Fruit fly (Drosophila melanogaster) whole organism, embryonic: ENCODE results near the gene Ykt6.

Experiments
- B-H2 ChIP-seq: fragments of 200-800 bp; sonication (Bioruptor generic); optimal IDR thresholded peaks from 2 replicates; lab custom pipeline; 2018; ENCODE audit warnings: missing biosample characterization, mild to moderate bottlenecking, missing genetic modification characterization
- CG1024 ChIP-seq: fragments of 200-800 bp; sonication (Bioruptor generic); IDR thresholded peaks from 2 replicates; pipeline ENCODE4 v1.3.6; 2022; ENCODE audit warnings: missing biosample characterization, missing genetic modification characterization
- CG10267 ChIP-seq: fragments of 200-800 bp; sonication (Bioruptor generic); optimal IDR thresholded peaks from 2 replicates; lab custom pipeline; 2018; ENCODE audit warnings: missing biosample characterization, mild to moderate bottlenecking, missing genetic modification characterization, moderate library complexity
- CG10274 ChIP-seq: fragments of 200-800 bp; sonication (Bioruptor generic); optimal IDR thresholded peaks from 3 replicates; lab custom pipeline; 2017; ENCODE audit warnings: missing biosample characterization, mild to moderate bottlenecking, missing genetic modification characterization
- CG10543 ChIP-seq: fragments of 200-800 bp; sonication (Bioruptor generic); optimal IDR thresholded peaks from 3 replicates; lab custom pipeline; 2017; ENCODE audit warnings: missing biosample characterization, mild to moderate bottlenecking, missing genetic modification characterization, moderate library complexity
- CG10654 ChIP-seq: fragments of 200-800 bp; sonication (Bioruptor generic); optimal IDR thresholded peaks from 2 replicates; lab custom pipeline; 2016; ENCODE audit warnings: missing biosample characterization, missing genetic modification characterization
- CG12299 ChIP-seq: fragments of 200-800 bp; sonication (Bioruptor generic); optimal IDR thresholded peaks from 2 replicates; lab custom pipeline; 2018; ENCODE audit warnings: missing biosample characterization, mild to moderate bottlenecking, missing genetic modification characterization
- CG14441 ChIP-seq: fragments of 200-800 bp; sonication (Bioruptor generic); IDR thresholded peaks from 2 replicates; pipeline ENCODE4 v1.3.6; 2022; ENCODE audit warnings: missing biosample characterization, missing genetic modification characterization
- CG17568 ChIP-seq: fragments of 200-800 bp; sonication (Bioruptor generic); optimal IDR thresholded peaks from 2 replicates; lab custom pipeline; 2018; ENCODE audit warnings: missing biosample characterization, mild to moderate bottlenecking, missing genetic modification characterization, moderate library complexity
- CG1792 ChIP-seq: fragments of 200-800 bp; sonication (Bioruptor generic); optimal IDR thresholded peaks from 2 replicates; lab custom pipeline; 2016; ENCODE audit warnings: missing biosample characterization, missing genetic modification characterization
- CG18764 ChIP-seq: fragments of 200-800 bp; sonication (Bioruptor generic); optimal IDR thresholded peaks from 3 replicates; lab custom pipeline; 2016; ENCODE audit warnings: missing biosample characterization, missing genetic modification characterization
- CG2678 ChIP-seq: fragments of 200-800 bp; sonication (Bioruptor generic); optimal IDR thresholded peaks from 3 replicates; lab custom pipeline; 2019; ENCODE audit warnings: missing biosample characterization, mild to moderate bottlenecking, missing genetic modification characterization, moderate library complexity
- CG32772 ChIP-seq: fragments of 200-800 bp; sonication (Bioruptor generic); IDR thresholded peaks from 2 replicates; pipeline ENCODE4 v1.3.6; 2022; ENCODE audit warnings: missing biosample characterization, missing genetic modification characterization
- CG4360 ChIP-seq: fragments of 200-800 bp; sonication (Bioruptor generic); IDR thresholded peaks from 2 replicates; pipeline ENCODE4 v1.3.6; 2022; ENCODE audit warnings: missing biosample characterization, missing genetic modification characterization
- CG6272 ChIP-seq: fragments of 200-800 bp; sonication (Bioruptor generic); IDR thresholded peaks from 2 replicates; pipeline ENCODE4 v1.3.6; 2022; ENCODE audit warnings: missing biosample characterization, missing genetic modification characterization
- CG6689 ChIP-seq: fragments of 200-800 bp; sonication (Bioruptor generic); IDR thresholded peaks from 2 replicates; pipeline ENCODE4 v1.3.6; 2022; ENCODE audit warnings: missing biosample characterization, missing genetic modification characterization
- CG6791 ChIP-seq: fragments of 200-800 bp; sonication (Bioruptor generic); IDR thresholded peaks from 3 replicates; pipeline ENCODE4 v1.3.6; 2022; ENCODE audit warnings: missing biosample characterization, missing genetic modification characterization; ENCODE audit not compliant: partially characterized antibody
- CG8478 ChIP-seq: fragments of >200 bp; optimal IDR thresholded peaks from 2 replicates; lab custom pipeline; 2018
- CG8944 ChIP-seq: fragments of 200-800 bp; sonication (Bioruptor generic); optimal IDR thresholded peaks from 3 replicates; lab custom pipeline; 2016; ENCODE audit warnings: missing biosample characterization, missing genetic modification characterization
- CG9609 ChIP-seq: fragments of 200-800 bp; sonication (Bioruptor generic); optimal IDR thresholded peaks from 3 replicates; lab custom pipeline; 2016; ENCODE audit warnings: missing biosample characterization, missing genetic modification characterization
- CG9817 ChIP-seq: fragments of 200-800 bp; sonication (Bioruptor generic); optimal IDR thresholded peaks from 2 replicates; lab custom pipeline; 2018; ENCODE audit warnings: missing biosample characterization, mild to moderate bottlenecking, missing genetic modification characterization, moderate library complexity
- Dip3 ChIP-seq: fragments of 200-800 bp; sonication (Bioruptor generic); optimal IDR thresholded peaks from 3 replicates; lab custom pipeline; 2016; ENCODE audit warnings: missing biosample characterization, missing genetic modification characterization
- Eip74EF ChIP-seq, 2 experiments: fragments of 200-800 bp in 1 of 2; fragments of >200 bp in 1 of 2; sonication (Bioruptor generic) in 1 of 2; optimal IDR thresholded peaks; 2 replicates each; lab custom pipeline; 2017 to 2019; ENCODE audit warnings: missing biosample characterization in 2 of 2, missing genetic modification characterization in 2 of 2, mild to moderate bottlenecking in 1 of 2, moderate library complexity in 1 of 2
- Elba2 ChIP-seq: fragments of 200-800 bp; sonication (Bioruptor generic); optimal IDR thresholded peaks from 3 replicates; lab custom pipeline; 2016; ENCODE audit warnings: missing biosample characterization, missing genetic modification characterization
- Ets97D ChIP-seq: fragments of 200-800 bp; sonication (Bioruptor generic); optimal IDR thresholded peaks from 3 replicates; lab custom pipeline; 2016; ENCODE audit warnings: missing biosample characterization, missing genetic modification characterization
- Fer2 ChIP-seq: fragments of 200-800 bp; sonication (Bioruptor generic); optimal IDR thresholded peaks from 2 replicates; lab custom pipeline; 2018; ENCODE audit warnings: missing biosample characterization, mild to moderate bottlenecking, missing genetic modification characterization, moderate library complexity
- HmgD ChIP-seq: fragments of 200-800 bp; sonication (Bioruptor generic); optimal IDR thresholded peaks from 3 replicates; lab custom pipeline; 2016; ENCODE audit warnings: missing biosample characterization, missing genetic modification characterization
- Oli ChIP-seq: fragments of 200-800 bp; sonication (Bioruptor generic); optimal IDR thresholded peaks from 2 replicates; lab custom pipeline; 2018; ENCODE audit warnings: missing biosample characterization, mild to moderate bottlenecking, missing genetic modification characterization, moderate library complexity
- Opbp ChIP-seq: fragments of 200-800 bp; sonication (Bioruptor generic); IDR thresholded peaks from 3 replicates; pipeline ENCODE4 v1.3.6; 2022; ENCODE audit warnings: missing biosample characterization, missing genetic modification characterization; ENCODE audit not compliant: partially characterized antibody
- Ssrp ChIP-seq: fragments of 200-800 bp; sonication (Bioruptor generic); optimal IDR thresholded peaks from 2 replicates; lab custom pipeline; 2018; ENCODE audit warnings: missing biosample characterization, mild to moderate bottlenecking, missing genetic modification characterization, moderate library complexity
- Vsx1 ChIP-seq: fragments of 200-800 bp; sonication (Bioruptor generic); optimal IDR thresholded peaks from 2 replicates; lab custom pipeline; 2017; ENCODE audit warnings: missing biosample characterization, mild to moderate bottlenecking, missing genetic modification characterization, missing genetic modification reagents
- chinmo ChIP-seq: fragments of 200-800 bp; sonication (Bioruptor generic); IDR thresholded peaks from 4 replicates; pipeline ENCODE4 v1.3.6; 2022; ENCODE audit warnings: missing biosample characterization, missing genetic modification characterization; ENCODE audit not compliant: partially characterized antibody
- crc ChIP-seq: fragments of 200-800 bp; sonication (Bioruptor generic); optimal IDR thresholded peaks from 2 replicates; lab custom pipeline; 2016; ENCODE audit warnings: missing biosample characterization, missing genetic modification characterization
- cwo ChIP-seq: fragments of 200-800 bp; sonication (Bioruptor generic); optimal IDR thresholded peaks from 3 replicates; lab custom pipeline; 2017; ENCODE audit warnings: missing biosample characterization, missing genetic modification characterization, mild to moderate bottlenecking, moderate library complexity, missing genetic modification reagents
- disco-r ChIP-seq: fragments of 200-800 bp; sonication (Bioruptor generic); optimal IDR thresholded peaks from 2 replicates; lab custom pipeline; 2016; ENCODE audit warnings: missing biosample characterization, missing genetic modification characterization
- dpn ChIP-seq, 2 experiments: fragments of 200-800 bp; sonication (Bioruptor generic); optimal IDR thresholded peaks; 3 replicates each; lab custom pipeline; 2016; ENCODE audit warnings: missing biosample characterization in 2 of 2, missing genetic modification characterization in 2 of 2
- dysf ChIP-seq: fragments of 200-800 bp; sonication (Bioruptor generic); IDR thresholded peaks from 3 replicates; pipeline ENCODE4 v1.3.6; 2022; ENCODE audit warnings: missing biosample characterization, missing genetic modification characterization
- fd96Cb ChIP-seq: fragments of 200-800 bp; sonication (Bioruptor generic); optimal IDR thresholded peaks from 2 replicates; lab custom pipeline; 2018; ENCODE audit warnings: missing biosample characterization, mild to moderate bottlenecking, missing genetic modification characterization, moderate library complexity
- fu2 ChIP-seq: fragments of 200-800 bp; sonication (Bioruptor generic); optimal IDR thresholded peaks from 2 replicates; lab custom pipeline; 2016; ENCODE audit warnings: missing biosample characterization, missing genetic modification characterization
- hth ChIP-seq: fragments of >200 bp; optimal IDR thresholded peaks from 2 replicates; lab custom pipeline; 2017; ENCODE audit warnings: inconsistent platforms
- luna ChIP-seq: fragments of 200-800 bp; sonication (Bioruptor generic); optimal IDR thresholded peaks from 2 replicates; lab custom pipeline; 2016; ENCODE audit warnings: missing biosample characterization, missing genetic modification characterization
- maf-S ChIP-seq: fragments of 200-800 bp; sonication (Bioruptor generic); optimal IDR thresholded peaks from 2 replicates; lab custom pipeline; 2016; ENCODE audit warnings: missing biosample characterization, missing genetic modification characterization
- odd ChIP-seq: fragments of 200-800 bp; sonication (Bioruptor generic); optimal IDR thresholded peaks from 2 replicates; lab custom pipeline; 2017; ENCODE audit warnings: missing biosample characterization, mild to moderate bottlenecking, missing genetic modification characterization
- repo ChIP-seq: fragments of 200-800 bp; sonication (Bioruptor generic); optimal IDR thresholded peaks from 2 replicates; lab custom pipeline; 2016; ENCODE audit warnings: missing biosample characterization, missing genetic modification characterization
- ro ChIP-seq: fragments of 200-800 bp; sonication (Bioruptor generic); IDR thresholded peaks from 2 replicates; pipeline ENCODE4 v1.3.6; 2022; ENCODE audit warnings: missing biosample characterization, missing genetic modification characterization
- salm ChIP-seq: fragments of 200-800 bp; sonication (Bioruptor generic); optimal IDR thresholded peaks from 2 replicates; lab custom pipeline; 2018; ENCODE audit warnings: missing biosample characterization, mild to moderate bottlenecking, missing genetic modification characterization
- sd ChIP-seq: fragments of 200-800 bp; sonication (Bioruptor generic); optimal IDR thresholded peaks from 3 replicates; lab custom pipeline; 2018; ENCODE audit warnings: missing biosample characterization, mild to moderate bottlenecking, missing genetic modification characterization, moderate library complexity
- sens-2 ChIP-seq: fragments of 200-800 bp; sonication (Bioruptor generic); IDR thresholded peaks from 2 replicates; pipeline ENCODE4 v1.3.6; 2022; ENCODE audit warnings: missing biosample characterization, missing genetic modification characterization
- ssp ChIP-seq: fragments of 200-800 bp; sonication (Bioruptor generic); IDR thresholded peaks from 2 replicates; pipeline ENCODE4 v1.3.6; 2022; ENCODE audit warnings: missing biosample characterization, missing genetic modification characterization
- vvl ChIP-seq: fragments of 200-800 bp; sonication (Bioruptor generic); IDR thresholded peaks from 2 replicates; pipeline ENCODE4 v1.3.6; 2022; ENCODE audit warnings: missing biosample characterization, missing genetic modification characterization

Ykt6 gene

DNA sequence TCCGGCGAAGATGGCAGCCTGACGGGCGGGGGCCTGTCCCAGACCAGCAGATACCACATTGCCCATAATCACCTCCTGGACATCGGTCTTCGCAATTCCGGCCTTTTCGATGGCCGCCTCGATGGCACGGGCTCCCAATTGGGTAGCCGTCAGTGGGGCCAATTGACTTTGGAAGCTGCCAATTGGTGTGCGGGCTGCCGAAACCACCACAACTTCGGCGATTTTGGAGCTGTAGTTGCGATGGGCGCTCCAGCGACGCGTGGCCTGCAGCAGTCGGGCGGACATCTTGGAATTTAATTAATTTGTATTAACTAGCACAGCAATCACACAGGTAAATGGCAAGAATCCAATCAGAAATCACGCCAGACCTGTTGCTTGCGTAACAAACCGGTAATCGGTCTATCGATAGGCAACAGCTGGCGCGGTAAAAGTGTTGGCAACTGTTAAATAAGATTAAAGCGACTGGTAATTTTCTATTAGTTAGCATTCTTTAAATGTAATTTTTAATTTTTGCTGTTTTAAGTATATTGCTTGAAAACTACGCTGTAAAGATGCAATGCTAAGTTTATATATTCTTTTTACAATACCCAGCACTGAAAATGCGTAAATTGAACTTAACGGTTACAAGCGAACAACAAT is 31.7 kb upstream of the Ykt6 start, which contains the start of gene Acat1 (continued):
- TF ChIP-seq dpn (GFP tag; optimal IDR thresholded peaks at IDR 0.05; lab: Kevin White, UChicago) = peak; percentile 44 to 64
- peak; percentile 15 for TF ChIP-seq CG18764
- no peak for TF ChIP-seq B-H2 (GFP tag; lab: Kevin White, UChicago)
- no peak for TF ChIP-seq Vsx1 (GFP tag; lab: Kevin White, UChicago)
- no peak for TF ChIP-seq Eip74EF (GFP tag; optimal IDR thresholded peaks at IDR 0.05; lab: Kevin White, UChicago)
- peak; percentile 58 for TF ChIP-seq CG14441 (GFP tag; lab: Robert Waterston, UW)
- no peak for TF ChIP-seq CG8944 (GFP tag; lab: Kevin White, UChicago)
- TF ChIP-seq odd = no peak
- TF ChIP-seq CG1024 = no peak
- TF ChIP-seq CG10267 (tag; lab: Kevin White, UChicago) = peak; percentile 90
- TF ChIP-seq CG10274 (GFP tag; lab: Kevin White, UChicago) = no peak
- no peak for TF ChIP-seq hth
- TF ChIP-seq CG8478 = no peak
- TF ChIP-seq CG17568 (GFP tag; lab: Kevin White, UChicago) = no peak
- peak; percentile 58 for TF ChIP-seq CG2678 (tag; lab: Kevin White, UChicago)
- TF ChIP-seq HmgD (GFP tag; lab: Kevin White, UChicago) = peak; percentile 29
- peak; percentile 53 for TF ChIP-seq Ets97D (GFP tag; lab: Kevin White, UChicago)
- no peak for TF ChIP-seq CG1792 (GFP tag; lab: Kevin White, UChicago)
- TF ChIP-seq fu2 (GFP tag; lab: Kevin White, UChicago) = peak; percentile 25
- TF ChIP-seq CG9609 (GFP tag; lab: Kevin White, UChicago) = peak; percentile 34
- TF ChIP-seq luna (GFP tag; lab: Kevin White, UChicago) = peak; percentile 39
- peak; percentile 71 for TF ChIP-seq Dip3 (GFP tag; lab: Kevin White, UChicago)
- 0 out of 4 replicates have a peak, but pooled peaks have one; percentile 56 for TF ChIP-seq chinmo (GFP tag; lab: Robert Waterston, UW)
- TF ChIP-seq sens-2 (GFP tag; lab: Robert Waterston, UW) = peak; percentile 27; the same call in 1 of the 2 replicates
- peak; percentile 66 for TF ChIP-seq CG6689 (GFP tag; lab: Robert Waterston, UW)
- TF ChIP-seq salm (tag; lab: Kevin White, UChicago) = no peak
- peak; percentile 32 for TF ChIP-seq cwo
- TF ChIP-seq disco-r (GFP tag; lab: Kevin White, UChicago) = no peak
- TF ChIP-seq CG6272 (GFP tag; lab: Robert Waterston, UW) = no peak
- no peak for TF ChIP-seq CG10543 (GFP tag; lab: Kevin White, UChicago)
- peak; percentile 35 for TF ChIP-seq fd96Cb (tag; lab: Kevin White, UChicago)
- TF ChIP-seq maf-S (GFP tag; lab: Kevin White, UChicago) = peak; percentile 2
- TF ChIP-seq CG9817 = peak; percentile 29
- 0 out of 3 replicates have a peak, but pooled peaks have one; percentile 20 for TF ChIP-seq dysf
- peak; percentile 48 for TF ChIP-seq CG10654
- TF ChIP-seq crc (GFP tag; lab: Kevin White, UChicago) = peak; percentile 1
- TF ChIP-seq ssp (GFP tag; lab: Robert Waterston, UW) = no peak; the same call in 1 of the 2 replicates
- TF ChIP-seq ro (GFP tag; lab: Robert Waterston, UW) = no peak
- peak; percentile 61 for TF ChIP-seq CG6791
- TF ChIP-seq sd (tag; lab: Kevin White, UChicago) = no peak
- peak; percentile 8 for TF ChIP-seq CG12299 (tag; lab: Kevin White, UChicago)
- TF ChIP-seq Fer2 (tag; lab: Kevin White, UChicago) = no peak
- peak; percentile 18 for TF ChIP-seq Ssrp (tag; lab: Kevin White, UChicago)
- no peak for TF ChIP-seq CG4360 (GFP tag; lab: Robert Waterston, UW)
- TF ChIP-seq vvl = peak; percentile 83
- TF ChIP-seq CG32772 (GFP tag; lab: Robert Waterston, UW) = 0 out of 2 replicates have a peak, but pooled peaks have one; percentile 5
- peak; percentile 5 for TF ChIP-seq Oli (tag; lab: Kevin White, UChicago)
- peak; percentile 91 for TF ChIP-seq Elba2
- peak; percentile 20; the same call in 1 of the 3 replicates for TF ChIP-seq Opbp
- peak; percentile 42 for TF ChIP-seq repo (GFP tag; lab: Kevin White, UChicago)
